Fruit fly (Drosophila melanogaster) whole organism, prepupa: ENCODE results near the gene CG13295.

Experiments used
- CG10631 ChIP-seq: fragments of 200-800 bp; sonication (Bioruptor generic); optimal IDR thresholded peaks from 2 replicates; lab custom pipeline; 2016; ENCODE audit warnings: missing biosample characterization, missing genetic modification characterization
- CG11294 ChIP-seq: fragments of 200-800 bp; sonication (Bioruptor generic); IDR thresholded peaks from 2 replicates; pipeline ENCODE4 v1.3.6; 2022; ENCODE audit warnings: missing biosample characterization, missing genetic modification characterization
- CG11902 ChIP-seq: fragments of 200-800 bp; sonication (Bioruptor generic); optimal IDR thresholded peaks from 3 replicates; lab custom pipeline; 2016; ENCODE audit warnings: missing biosample characterization, missing genetic modification characterization
- CG15336 ChIP-seq: fragments of 200-800 bp; sonication (Bioruptor generic); IDR thresholded peaks from 2 replicates; pipeline ENCODE4 v1.3.6; 2022; ENCODE audit warnings: missing biosample characterization, missing genetic modification characterization
- CG1621 ChIP-seq: fragments of 200-800 bp; sonication (Bioruptor generic); optimal IDR thresholded peaks from 3 replicates; lab custom pipeline; 2018; ENCODE audit warnings: missing biosample characterization, mild to moderate bottlenecking, missing genetic modification characterization
- CG16779 ChIP-seq: fragments of 200-800 bp; sonication (Bioruptor generic); optimal IDR thresholded peaks from 3 replicates; lab custom pipeline; 2017; ENCODE audit warnings: missing biosample characterization, mild to moderate bottlenecking, missing genetic modification characterization
- CG3032 ChIP-seq: fragments of 200-800 bp; optimal IDR thresholded peaks from 2 replicates; lab custom pipeline; 2019; ENCODE audit warnings: missing biosample characterization, mild to moderate bottlenecking, missing genetic modification characterization, moderate library complexity
- CG31627 ChIP-seq: fragments of 200-800 bp; sonication (Bioruptor generic); optimal IDR thresholded peaks from 3 replicates; lab custom pipeline; 2016; ENCODE audit warnings: missing biosample characterization, missing genetic modification characterization
- CG32006 ChIP-seq: fragments of 200-800 bp; sonication (Bioruptor generic); optimal IDR thresholded peaks from 3 replicates; lab custom pipeline; 2017; ENCODE audit warnings: missing biosample characterization, mild to moderate bottlenecking, missing genetic modification characterization
- CG3919 ChIP-seq: fragments of 200-800 bp; sonication (Bioruptor generic); optimal IDR thresholded peaks from 3 replicates; lab custom pipeline; 2016; ENCODE audit warnings: missing biosample characterization, missing genetic modification characterization
- CG4318 ChIP-seq: fragments of 200-800 bp; sonication (Bioruptor generic); optimal IDR thresholded peaks from 3 replicates; lab custom pipeline; 2017; ENCODE audit warnings: missing biosample characterization, mild to moderate bottlenecking, missing genetic modification characterization
- CG6163 ChIP-seq: fragments of 200-800 bp; sonication (Bioruptor generic); IDR thresholded peaks from 3 replicates; pipeline ENCODE4 v1.3.6; 2022; ENCODE audit warnings: missing biosample characterization, missing genetic modification characterization
- CG6792 ChIP-seq: fragments of 200-800 bp; sonication (Bioruptor generic); optimal IDR thresholded peaks from 3 replicates; lab custom pipeline; 2016; ENCODE audit warnings: missing biosample characterization, missing genetic modification characterization
- CG6808 ChIP-seq: fragments of 200-800 bp; sonication (Bioruptor generic); optimal IDR thresholded peaks from 3 replicates; lab custom pipeline; 2017; ENCODE audit warnings: missing biosample characterization, missing genetic modification characterization, mild to moderate bottlenecking, moderate library complexity, missing genetic modification reagents
- CG7368 ChIP-seq: fragments of 200-800 bp; sonication (Bioruptor generic); optimal IDR thresholded peaks from 3 replicates; lab custom pipeline; 2016; ENCODE audit warnings: missing biosample characterization, missing genetic modification characterization
- CG9139 ChIP-seq: fragments of 200-800 bp; sonication (Bioruptor generic); optimal IDR thresholded peaks from 3 replicates; lab custom pipeline; 2017; ENCODE audit warnings: missing biosample characterization, mild to moderate bottlenecking, missing genetic modification characterization
- Eip75B ChIP-seq: fragments of 200-800 bp; sonication (Bioruptor generic); optimal IDR thresholded peaks from 3 replicates; lab custom pipeline; 2016; ENCODE audit warnings: missing biosample characterization, missing genetic modification characterization
- Eip78C ChIP-seq: fragments of 200-800 bp; sonication (Bioruptor generic); peaks from one replicate; lab custom pipeline; 2016; ENCODE audit warnings: missing biosample characterization, missing genetic modification characterization
- Eip93F ChIP-seq: fragments of 200-800 bp; sonication (Bioruptor generic); optimal IDR thresholded peaks from 2 replicates; lab custom pipeline; 2016; ENCODE audit warnings: missing biosample characterization, mild to moderate bottlenecking, missing genetic modification characterization
- Ets21C ChIP-seq: fragments of 200-800 bp; sonication (Bioruptor generic); optimal IDR thresholded peaks from 3 replicates; lab custom pipeline; 2016; ENCODE audit warnings: missing biosample characterization, missing genetic modification characterization
- Ets96B ChIP-seq: fragments of 200-800 bp; optimal IDR thresholded peaks from 2 replicates; lab custom pipeline; 2019; ENCODE audit warnings: missing biosample characterization, mild to moderate bottlenecking, missing genetic modification characterization, moderate library complexity
- Hr39 ChIP-seq: fragments of 200-800 bp; sonication (Bioruptor generic); optimal IDR thresholded peaks from 2 replicates; lab custom pipeline; 2016; ENCODE audit warnings: missing biosample characterization, missing genetic modification characterization
- Hr4 ChIP-seq: fragments of 200-800 bp; sonication (Bioruptor generic); optimal IDR thresholded peaks from 3 replicates; lab custom pipeline; 2016; ENCODE audit warnings: missing biosample characterization, missing genetic modification characterization
- Met ChIP-seq: fragments of 200-800 bp; sonication (Bioruptor generic); optimal IDR thresholded peaks from 3 replicates; lab custom pipeline; 2016; ENCODE audit warnings: missing biosample characterization, missing genetic modification characterization
- Smox ChIP-seq: fragments of 200-800 bp; sonication (Bioruptor generic); optimal IDR thresholded peaks from 3 replicates; lab custom pipeline; 2016; ENCODE audit warnings: missing biosample characterization, missing genetic modification characterization
- Sox102F ChIP-seq: fragments of 200-800 bp; sonication (Bioruptor generic); optimal IDR thresholded peaks from 2 replicates; lab custom pipeline; 2016; ENCODE audit warnings: missing biosample characterization, mild to moderate bottlenecking, missing genetic modification characterization
- Sox14 ChIP-seq: fragments of 200-800 bp; sonication (Bioruptor generic); optimal IDR thresholded peaks from 3 replicates; lab custom pipeline; 2016; ENCODE audit warnings: missing biosample characterization, missing genetic modification characterization
- Sox15 ChIP-seq: fragments of 200-800 bp; sonication (Bioruptor generic); optimal IDR thresholded peaks from 3 replicates; lab custom pipeline; 2016; ENCODE audit warnings: missing biosample characterization, missing genetic modification characterization
- achi ChIP-seq: fragments of 200-800 bp; sonication (Bioruptor generic); optimal IDR thresholded peaks from 3 replicates; lab custom pipeline; 2016; ENCODE audit warnings: missing biosample characterization, missing genetic modification characterization
- acj6 ChIP-seq: fragments of 200-800 bp; sonication (Bioruptor generic); optimal IDR thresholded peaks from 3 replicates; lab custom pipeline; 2016; ENCODE audit warnings: missing biosample characterization, missing genetic modification characterization
- cyc ChIP-seq: fragments of 200-800 bp; sonication (Bioruptor generic); optimal IDR thresholded peaks from 3 replicates; lab custom pipeline; 2016; ENCODE audit warnings: missing biosample characterization, missing genetic modification characterization
- dac ChIP-seq: fragments of 200-800 bp; sonication (Bioruptor generic); optimal IDR thresholded peaks from 2 replicates; lab custom pipeline; 2017; ENCODE audit warnings: missing biosample characterization, mild to moderate bottlenecking, missing genetic modification characterization
- dsx ChIP-seq: fragments of 200-800 bp; optimal IDR thresholded peaks from 3 replicates; lab custom pipeline; 2019; ENCODE audit warnings: missing biosample characterization, mild to moderate bottlenecking, missing genetic modification characterization, moderate library complexity; ENCODE audit not compliant: poor library complexity, severe bottlenecking
- eg ChIP-seq: fragments of 200-800 bp; sonication (Bioruptor generic); IDR thresholded peaks from 3 replicates; pipeline ENCODE4 v1.3.6; 2022; ENCODE audit warnings: missing biosample characterization, missing genetic modification characterization
- esn ChIP-seq: fragments of 200-800 bp; sonication (Bioruptor generic); optimal IDR thresholded peaks from 2 replicates; lab custom pipeline; 2016; ENCODE audit warnings: missing biosample characterization, mild to moderate bottlenecking, missing genetic modification characterization, moderate library complexity
- fd59A ChIP-seq: fragments of 200-800 bp; sonication (Bioruptor generic); optimal IDR thresholded peaks from 2 replicates; lab custom pipeline; 2017; ENCODE audit warnings: missing biosample characterization, mild to moderate bottlenecking, missing genetic modification characterization, missing genetic modification reagents
- fkh ChIP-seq: fragments of 200-800 bp; sonication (Bioruptor generic); optimal IDR thresholded peaks from 3 replicates; lab custom pipeline; 2017; ENCODE audit warnings: missing biosample characterization, mild to moderate bottlenecking, missing genetic modification characterization, moderate library complexity
- lz ChIP-seq: fragments of 200-800 bp; sonication (Bioruptor generic); optimal IDR thresholded peaks from 3 replicates; lab custom pipeline; 2016; ENCODE audit warnings: missing biosample characterization, missing genetic modification characterization
- pdm3 ChIP-seq: fragments of 200-800 bp; sonication (Bioruptor generic); optimal IDR thresholded peaks from 3 replicates; lab custom pipeline; 2016; ENCODE audit warnings: missing biosample characterization, missing genetic modification characterization
- salr ChIP-seq, 2 experiments: fragments of 200-800 bp; sonication (Bioruptor generic); optimal IDR thresholded peaks; 3 replicates each; lab custom pipeline; 2016 to 2018; ENCODE audit warnings: missing biosample characterization in 2 of 2, missing genetic modification characterization in 2 of 2, mild to moderate bottlenecking in 1 of 2
- ss ChIP-seq, 2 experiments: fragments of 200-800 bp; sonication (Bioruptor generic); optimal IDR thresholded peaks; 2 replicates in 1 of 2; 3 replicates in 1 of 2; lab custom pipeline; 2017 to 2018; ENCODE audit warnings: mild to moderate bottlenecking in 2 of 2, missing biosample characterization in 2 of 2, missing genetic modification characterization in 2 of 2, moderate library complexity in 1 of 2
- svp ChIP-seq: fragments of 200-800 bp; sonication (Bioruptor generic); peaks from one replicate; lab custom pipeline; 2016; ENCODE audit warnings: missing biosample characterization, missing genetic modification characterization
- topi ChIP-seq: fragments of 200-800 bp; sonication (Bioruptor generic); optimal IDR thresholded peaks from 3 replicates; lab custom pipeline; 2016; ENCODE audit warnings: missing biosample characterization, missing genetic modification characterization
- vri ChIP-seq: fragments of 200-800 bp; sonication (Bioruptor generic); optimal IDR thresholded peaks from 3 replicates; lab custom pipeline; 2016; ENCODE audit warnings: missing biosample characterization, mild to moderate bottlenecking, missing genetic modification characterization

CG13295 gene

dm6 chr3L:6074975-6075692 is at the start of gene CG13295, which contains the start of gene CG6610:
CG13295 (minus strand) TSS chr3L:6075245.
CG6610 (plus strand) TSS chr3L:6075536.
- peak; percentile 15 for TF ChIP-seq CG9139
- peak; percentile 52 for TF ChIP-seq Hr4 (GFP tag; lab: Kevin White, UChicago)
- peak; percentile 44 for TF ChIP-seq achi (GFP tag; lab: Kevin White, UChicago)
- TF ChIP-seq CG3919 (GFP tag; lab: Kevin White, UChicago) = no peak
- peak; percentile 77 for TF ChIP-seq Sox14 (GFP tag; lab: Kevin White, UChicago)
- TF ChIP-seq CG1621 (tag; lab: Kevin White, UChicago) = no peak
- TF ChIP-seq CG6792 (GFP tag; lab: Kevin White, UChicago) = peak; percentile 6
- TF ChIP-seq Eip93F (GFP tag; lab: Kevin White, UChicago) = no peak
- peak; percentile 58 for TF ChIP-seq CG32006 (GFP tag; lab: Kevin White, UChicago)
- TF ChIP-seq fd59A (GFP tag; lab: Kevin White, UChicago) = peak; percentile 22
- TF ChIP-seq Sox102F (GFP tag; lab: Kevin White, UChicago) = peak; percentile 9
- peak; percentile 26 for TF ChIP-seq acj6 (GFP tag; lab: Kevin White, UChicago)
- TF ChIP-seq topi (GFP tag; lab: Kevin White, UChicago) = peak; percentile 42
- TF ChIP-seq pdm3 (GFP tag; lab: Kevin White, UChicago) = no peak
- TF ChIP-seq Hr39 (GFP tag; lab: Kevin White, UChicago) = peak; percentile 60
- TF ChIP-seq CG15336 (GFP tag; lab: Robert Waterston, UW) = peak; percentile 35; the same call in 1 of the 2 replicates
- no peak for TF ChIP-seq CG16779 (tag; lab: Kevin White, UChicago)
- TF ChIP-seq fkh (GFP tag; lab: Kevin White, UChicago) = peak; percentile 84
- TF ChIP-seq cyc (GFP tag; lab: Kevin White, UChicago) = peak; percentile 46
- peak; percentile 44 for TF ChIP-seq vri
- TF ChIP-seq eg (GFP tag; lab: Robert Waterston, UW) = peak; percentile 45; the same call in 2 of the 3 replicates
- TF ChIP-seq CG7368 (GFP tag; lab: Kevin White, UChicago) = no peak
- TF ChIP-seq CG11294 (GFP tag; lab: Robert Waterston, UW) = no peak
- no peak for TF ChIP-seq CG11902 (GFP tag; lab: Kevin White, UChicago)
- TF ChIP-seq Ets21C = peak; percentile 59
- peak; percentile 57 for TF ChIP-seq CG10631 (GFP tag; lab: Kevin White, UChicago)
- no peak for TF ChIP-seq svp (GFP tag; lab: Kevin White, UChicago)
- peak; percentile 47 for TF ChIP-seq Eip75B (GFP tag; lab: Kevin White, UChicago)
- peak; percentile 36; the same call in 1 of the 3 replicates for TF ChIP-seq CG6163
- no peak for TF ChIP-seq dac
- TF ChIP-seq Met (GFP tag; lab: Kevin White, UChicago) = peak; percentile 47
- TF ChIP-seq Sox15 (GFP tag; lab: Kevin White, UChicago) = peak; percentile 7
- TF ChIP-seq ss (GFP tag; optimal IDR thresholded peaks at IDR 0.05; lab: Kevin White, UChicago) = peak in 1 of 2 experiments; percentile 44
- peak; percentile 71 for TF ChIP-seq CG3032 (tag; lab: Kevin White, UChicago)
- peak; percentile 23 for TF ChIP-seq CG6808 (GFP tag; lab: Kevin White, UChicago)
- peak; percentile 53 for TF ChIP-seq lz (GFP tag; lab: Kevin White, UChicago)
- TF ChIP-seq dsx (GFP tag; lab: Kevin White, UChicago) = no peak
- TF ChIP-seq esn (GFP tag; lab: Kevin White, UChicago) = peak; percentile 60
- TF ChIP-seq Ets96B = peak; percentile 45
- no peak for TF ChIP-seq CG4318 (GFP tag; lab: Kevin White, UChicago)
- TF ChIP-seq salr (GFP tag; optimal IDR thresholded peaks at IDR 0.05; lab: Kevin White, UChicago) = peak in 1 of 2 experiments; percentile 3
- peak; percentile 88 for TF ChIP-seq Eip78C (GFP tag; lab: Kevin White, UChicago)
- TF ChIP-seq CG31627 (GFP tag; lab: Kevin White, UChicago) = peak; percentile 69
- TF ChIP-seq Smox = peak; percentile 48
